Worm (Caenorhabditis elegans) whole organism, early embryonic: ENCODE results near the gene srbc-1.

Experiments used
- B0310.2 ChIP-seq: sonication (generic microtip); optimal IDR thresholded peaks from 2 replicates; lab custom pipeline; 2016; ENCODE audit warnings: mild to moderate bottlenecking, missing genetic modification characterization, missing compliant biosample characterization
- F13C5.2 ChIP-seq: sonication (generic microtip); optimal IDR thresholded peaks from 2 replicates; lab custom pipeline; 2017; ENCODE audit warnings: mild to moderate bottlenecking, missing genetic modification characterization, inconsistent platforms, missing compliant biosample characterization
- aly-1 ChIP-seq: sonication (generic microtip); optimal IDR thresholded peaks from 2 replicates; lab custom pipeline; 2016; ENCODE audit warnings: missing genetic modification characterization, missing compliant biosample characterization
- ama-1 ChIP-seq: fragments of 150-350 bp; optimal IDR thresholded peaks from 2 replicates; lab custom pipeline; 2014
- ceh-13 ChIP-seq: fragments of 200-800 bp; sonication (Bioruptor generic); optimal IDR thresholded peaks from 2 replicates; lab custom pipeline; 2018; ENCODE audit warnings: mild to moderate bottlenecking, missing genetic modification characterization, missing compliant biosample characterization
- ceh-36 ChIP-seq: sonication (generic microtip); optimal IDR thresholded peaks from 2 replicates; lab custom pipeline; 2016; ENCODE audit warnings: missing genetic modification characterization, inconsistent platforms, missing compliant biosample characterization
- ets-7 ChIP-seq: sonication (generic microtip); optimal IDR thresholded peaks from 2 replicates; lab custom pipeline; 2016; ENCODE audit warnings: missing genotype, missing genetic modification characterization, missing compliant biosample characterization
- flt-1 ChIP-seq: fragments of 200-800 bp; sonication (Bioruptor generic); IDR thresholded peaks from 2 replicates; pipeline ENCODE4 v1.3.6; 2022; ENCODE audit warnings: missing genetic modification characterization, missing compliant biosample characterization
- hmbx-1 ChIP-seq: sonication (generic microtip); optimal IDR thresholded peaks from 2 replicates; lab custom pipeline; 2016; ENCODE audit warnings: mild to moderate bottlenecking, missing genetic modification characterization, missing compliant biosample characterization
- hmg-4 ChIP-seq: fragments of 200-800 bp; sonication (Bioruptor generic); optimal IDR thresholded peaks from 2 replicates; lab custom pipeline; 2018; ENCODE audit warnings: mild to moderate bottlenecking, missing genetic modification characterization, missing compliant biosample characterization
- hnd-1 ChIP-seq: sonication (generic microtip); optimal IDR thresholded peaks from 2 replicates; lab custom pipeline; 2016; ENCODE audit warnings: missing genetic modification characterization, missing compliant biosample characterization
- pes-1 ChIP-seq: fragments of 200-800 bp; sonication (Bioruptor generic); IDR thresholded peaks from 2 replicates; pipeline ENCODE4 v1.3.6; 2022; ENCODE audit warnings: missing genetic modification reagents, missing genetic modification characterization, missing compliant biosample characterization
- scrt-1 ChIP-seq: fragments of 200-800 bp; sonication (Bioruptor generic); IDR thresholded peaks from 2 replicates; pipeline ENCODE4 v1.3.6; 2022; ENCODE audit warnings: missing genetic modification characterization, missing compliant biosample characterization
- sea-1 ChIP-seq: fragments of 200-800 bp; sonication (Bioruptor generic); conservative IDR thresholded peaks from 2 replicates; pipeline ENCODE4 v1.3.6; 2022; ENCODE audit warnings: missing genetic modification characterization, missing compliant biosample characterization
- tbx-11 ChIP-seq: fragments of 200-800 bp; sonication (Bioruptor generic); IDR thresholded peaks from 2 replicates; pipeline ENCODE4 v1.3.6; 2022; ENCODE audit warnings: missing genetic modification characterization, missing compliant biosample characterization
- tbx-37 ChIP-seq: fragments of 200-800 bp; sonication (Bioruptor generic); conservative IDR thresholded peaks from 2 replicates; pipeline ENCODE4 v1.3.6; 2022; ENCODE audit warnings: missing genetic modification reagents, missing genetic modification characterization, missing compliant biosample characterization
- tra-4 ChIP-seq: sonication (generic microtip); optimal IDR thresholded peaks from 2 replicates; lab custom pipeline; 2017; ENCODE audit warnings: missing genetic modification characterization, missing compliant biosample characterization

srbc-1 gene

ce11 chrV:3280009-3280408 is 21.8 kb downstream of the srbc-1 start, which contains the start of gene T28A11.2:
Gene T28A11.2, plus strand, starts transcription at chrV:3280379.
- TF ChIP-seq hmbx-1 (tag; lab: Kevin White, UChicago): no peak
- TF ChIP-seq ets-7 (tag; lab: Kevin White, UChicago): no peak
- no peak for TF ChIP-seq scrt-1
- no peak for TF ChIP-seq ceh-13 (GFP tag; lab: Kevin White, UChicago)
- TF ChIP-seq hnd-1 (tag; lab: Kevin White, UChicago): no peak
- TF ChIP-seq tbx-37 (GFP tag; lab: Robert Waterston, UW): no peak
- TF ChIP-seq F13C5.2 (tag; lab: Kevin White, UChicago): no peak
- TF ChIP-seq ceh-36 (tag; lab: Kevin White, UChicago): no peak
- no peak for TF ChIP-seq hmg-4 (GFP tag; lab: Kevin White, UChicago)
- TF ChIP-seq ama-1: no peak
- no peak for TF ChIP-seq pes-1 (GFP tag; lab: Robert Waterston, UW)
- no peak for TF ChIP-seq tbx-11 (GFP tag; lab: Robert Waterston, UW)
- TF ChIP-seq flt-1 (GFP tag; lab: Robert Waterston, UW): no peak
- TF ChIP-seq tra-4 (tag; lab: Kevin White, UChicago): no peak
- no peak for TF ChIP-seq sea-1 (GFP tag; lab: Robert Waterston, UW)
- no peak for TF ChIP-seq aly-1 (tag; lab: Kevin White, UChicago)
- no peak for TF ChIP-seq B0310.2 (tag; lab: Kevin White, UChicago)

ce11 chrV:3279138-3279537 is 22.7 kb downstream of the srbc-1 start:
- TF ChIP-seq B0310.2 (tag; lab: Kevin White, UChicago) (no peak), pes-1 (GFP tag; lab: Robert Waterston, UW) (no peak), flt-1 (GFP tag; lab: Robert Waterston, UW) (no peak), ets-7 (tag; lab: Kevin White, UChicago) (no peak), hmg-4 (GFP tag; lab: Kevin White, UChicago) (no peak), tbx-11 (GFP tag; lab: Robert Waterston, UW) (no peak), aly-1 (tag; lab: Kevin White, UChicago) (no peak), F13C5.2 (tag; lab: Kevin White, UChicago) (no peak), tbx-37 (GFP tag; lab: Robert Waterston, UW) (no peak), ceh-13 (GFP tag; lab: Kevin White, UChicago) (no peak), hnd-1 (tag; lab: Kevin White, UChicago) (no peak), scrt-1 (no peak), tra-4 (tag; lab: Kevin White, UChicago) (no peak), sea-1 (GFP tag; lab: Robert Waterston, UW) (no peak), ama-1 (no peak)

- TF ChIP-seq B0310.2 (tag; lab: Kevin White, UChicago): no peak
Measured at ce11 chrV:3278101-3278639, 23.6 kb downstream of the srbc-1 start, which contains the start of gene fbxa-64. Gene fbxa-64, minus strand, starts transcription at chrV:3278151.

ce11 chrV:3276184-3276583 is 25.6 kb downstream of the srbc-1 start:
- TF ChIP-seq ceh-13 (GFP tag; lab: Kevin White, UChicago) (no peak), aly-1 (tag; lab: Kevin White, UChicago) (no peak), hnd-1 (tag; lab: Kevin White, UChicago) (no peak), B0310.2 (tag; lab: Kevin White, UChicago) (no peak), tra-4 (tag; lab: Kevin White, UChicago) (no peak), tbx-37 (GFP tag; lab: Robert Waterston, UW) (no peak), hmg-4 (GFP tag; lab: Kevin White, UChicago) (no peak), flt-1 (GFP tag; lab: Robert Waterston, UW) (no peak)

- TF ChIP-seq hmbx-1 (tag; lab: Kevin White, UChicago) (no peak), ceh-36 (tag; lab: Kevin White, UChicago) (no peak)
Measured at ce11 chrV:3275033-3275432, 26.8 kb downstream of the srbc-1 start, which contains the start of gene T28A11.3. Gene T28A11.3, plus strand, starts transcription at chrV:3275333.

ce11 chrV:3273577-3274100 is 28.2 kb downstream of the srbc-1 start, which contains the start of gene T28A11.4:
Gene T28A11.4, plus strand, starts transcription at chrV:3274050.
- TF ChIP-seq F13C5.2 (tag; lab: Kevin White, UChicago) (no peak), ceh-36 (tag; lab: Kevin White, UChicago) (no peak), ceh-13 (GFP tag; lab: Kevin White, UChicago) (no peak), ama-1 (no peak), sea-1 (GFP tag; lab: Robert Waterston, UW) (no peak), tra-4 (tag; lab: Kevin White, UChicago) (no peak), hmbx-1 (tag; lab: Kevin White, UChicago) (no peak), hnd-1 (tag; lab: Kevin White, UChicago) (no peak), scrt-1 (no peak), pes-1 (GFP tag; lab: Robert Waterston, UW) (no peak), tbx-37 (GFP tag; lab: Robert Waterston, UW) (no peak), aly-1 (tag; lab: Kevin White, UChicago) (no peak), ets-7 (tag; lab: Kevin White, UChicago) (no peak), hmg-4 (GFP tag; lab: Kevin White, UChicago) (no peak)

ce11 chrV:3273156-3273555 is 28.6 kb downstream of the srbc-1 start, which contains the start of gene T28A11.20:
Gene T28A11.20, minus strand, starts transcription at chrV:3273256.
- TF ChIP-seq ceh-13 (GFP tag; lab: Kevin White, UChicago) (no peak), ets-7 (tag; lab: Kevin White, UChicago) (no peak), hnd-1 (tag; lab: Kevin White, UChicago) (no peak), hmg-4 (GFP tag; lab: Kevin White, UChicago) (no peak), ama-1 (no peak), tbx-37 (GFP tag; lab: Robert Waterston, UW) (no peak), aly-1 (tag; lab: Kevin White, UChicago) (no peak), pes-1 (GFP tag; lab: Robert Waterston, UW) (no peak), ceh-36 (tag; lab: Kevin White, UChicago) (no peak), tbx-11 (GFP tag; lab: Robert Waterston, UW) (no peak), hmbx-1 (tag; lab: Kevin White, UChicago) (no peak), tra-4 (tag; lab: Kevin White, UChicago) (no peak)
